Worm (Caenorhabditis elegans) whole organism, L4 larva: ENCODE data around the gene C46G7.2.
A peak's percentile ranks its signal among the peaks of the same experiment; 100 is the strongest.

Source experiments
- D1046.2 ChIP-seq: fragments of 200-800 bp; sonication (Bioruptor generic); IDR thresholded peaks from 2 replicates; pipeline ENCODE4 v1.3.6; 2022; ENCODE audit warnings: missing genetic modification characterization, missing compliant biosample characterization
- F10B5.3 ChIP-seq: sonication (generic microtip); optimal IDR thresholded peaks from 2 replicates; lab custom pipeline; 2016; ENCODE audit warnings: mild to moderate bottlenecking, missing genetic modification characterization, missing compliant biosample characterization
- T20F7.1 ChIP-seq: fragments of 200-800 bp; sonication (Bioruptor generic); optimal IDR thresholded peaks from 2 replicates; lab custom pipeline; 2018; ENCODE audit warnings: mild to moderate bottlenecking, missing genetic modification characterization, missing compliant biosample characterization
- Y105C5A.15 ChIP-seq: fragments of 200-800 bp; sonication (Bioruptor generic); IDR thresholded peaks from 2 replicates; pipeline ENCODE4 v1.3.6; 2022; ENCODE audit warnings: missing genetic modification characterization, missing compliant biosample characterization
- Y5F2A.4 ChIP-seq: fragments of 200-800 bp; sonication (Bioruptor generic); optimal IDR thresholded peaks from 2 replicates; lab custom pipeline; 2018; ENCODE audit warnings: mild to moderate bottlenecking, missing genetic modification characterization, missing compliant biosample characterization
- ama-1 ChIP-seq: fragments of 150-350 bp; optimal IDR thresholded peaks from 2 replicates; lab custom pipeline; 2014; ENCODE audit warnings: inconsistent platforms, mixed read lengths
- arid-1 ChIP-seq: fragments of 200-800 bp; sonication (Bioruptor generic); conservative IDR thresholded peaks from 2 replicates; pipeline ENCODE4 v1.3.6; 2022; ENCODE audit warnings: missing genetic modification reagents, missing genetic modification characterization, missing compliant biosample characterization
- attf-4 ChIP-seq: sonication (generic microtip); optimal IDR thresholded peaks from 3 replicates; lab custom pipeline; 2017; ENCODE audit warnings: missing biosample characterization, missing genetic modification characterization
- ceh-32 ChIP-seq: sonication (generic microtip); optimal IDR thresholded peaks from 2 replicates; lab custom pipeline; 2016; ENCODE audit warnings: mild to moderate bottlenecking, missing genetic modification characterization, missing compliant biosample characterization; ENCODE audit not compliant: poor library complexity
- ceh-62 ChIP-seq: sonication (generic microtip); optimal IDR thresholded peaks from 2 replicates; lab custom pipeline; 2017; ENCODE audit warnings: missing biosample characterization, missing genetic modification characterization
- daf-12 ChIP-seq: fragments of 150-350 bp; optimal IDR thresholded peaks from 2 replicates; lab custom pipeline; 2014; ENCODE audit warnings: missing biosample characterization, missing genetic modification reagents, missing genetic modification characterization
- daf-16 ChIP-seq, 3 experiments: sonication (generic microtip); optimal IDR thresholded peaks; 2 replicates each; lab custom pipeline; 2016 to 2017; ENCODE audit warnings: missing genetic modification characterization in 3 of 3, missing genetic modification reagents in 3 of 3, mild to moderate bottlenecking in 2 of 3, missing compliant biosample characterization in 2 of 3, missing biosample characterization in 1 of 3, moderate library complexity in 1 of 3
- daf-19 ChIP-seq: fragments of 200-800 bp; sonication (Bioruptor generic); conservative IDR thresholded peaks from 2 replicates; pipeline ENCODE4 v1.3.6; 2022; ENCODE audit warnings: missing genetic modification characterization, missing compliant biosample characterization
- dpl-1 ChIP-seq: fragments of 150-350 bp; optimal IDR thresholded peaks from 2 replicates; lab custom pipeline; 2014; ENCODE audit warnings: missing biosample characterization, missing genetic modification reagents, missing genetic modification characterization
- egl-27 ChIP-seq: sonication (generic microtip); optimal IDR thresholded peaks from 3 replicates; lab custom pipeline; 2017; ENCODE audit warnings: missing biosample characterization, missing genetic modification reagents, missing genetic modification characterization
- hif-1 ChIP-seq, 2 experiments: sonication (generic microtip); optimal IDR thresholded peaks; 2 replicates each; lab custom pipeline; 2016 to 2017; ENCODE audit warnings: missing compliant biosample characterization in 2 of 2, missing genetic modification characterization in 2 of 2, missing genetic modification reagents in 2 of 2, missing genotype in 2 of 2, mild to moderate bottlenecking in 1 of 2
- hlh-11 ChIP-seq: fragments of 200-800 bp; sonication (Bioruptor generic); optimal IDR thresholded peaks from 2 replicates; lab custom pipeline; 2018; ENCODE audit warnings: mild to moderate bottlenecking, missing genetic modification characterization, missing compliant biosample characterization
- jun-1 ChIP-seq: fragments of 150-350 bp; optimal IDR thresholded peaks from 2 replicates; lab custom pipeline; 2014; ENCODE audit warnings: missing biosample characterization, missing genetic modification reagents, missing genetic modification characterization
- lin-1 ChIP-seq: fragments of 200-800 bp; sonication (Bioruptor generic); IDR thresholded peaks from 2 replicates; pipeline ENCODE4 v1.3.6; 2022; ENCODE audit warnings: missing genetic modification reagents, missing genetic modification characterization, missing compliant biosample characterization
- lin-39 ChIP-seq: fragments of 150-350 bp; optimal IDR thresholded peaks from 2 replicates; lab custom pipeline; 2014; ENCODE audit warnings: missing biosample characterization, missing genetic modification reagents, missing genetic modification characterization
- mep-1 ChIP-seq: fragments of 150-350 bp; sonication (generic microtip); optimal IDR thresholded peaks from 3 replicates; lab custom pipeline; 2014; ENCODE audit warnings: missing biosample characterization, missing genetic modification characterization
- mes-2 ChIP-seq: sonication (generic microtip); optimal IDR thresholded peaks from 2 replicates; lab custom pipeline; 2016; ENCODE audit warnings: missing genotype, mild to moderate bottlenecking, missing genetic modification characterization, missing compliant biosample characterization; ENCODE audit not compliant: poor library complexity, severe bottlenecking
- mxl-3 ChIP-seq: fragments of 200-800 bp; sonication (Bioruptor generic); optimal IDR thresholded peaks from 2 replicates; lab custom pipeline; 2018; ENCODE audit warnings: mild to moderate bottlenecking, missing genetic modification characterization, missing compliant biosample characterization
- nhr-11 ChIP-seq: fragments of 150-350 bp; optimal IDR thresholded peaks from 2 replicates; lab custom pipeline; 2014; ENCODE audit warnings: missing biosample characterization, missing genetic modification characterization
- nhr-25 ChIP-seq: sonication (generic microtip); optimal IDR thresholded peaks from 2 replicates; lab custom pipeline; 2017; ENCODE audit warnings: missing genetic modification characterization, mild to moderate bottlenecking, missing compliant biosample characterization, antibody characterized with exemption, moderate library complexity, borderline replicate concordance; ENCODE audit not compliant: insufficient read depth
- nhr-28 ChIP-seq: fragments of 150-350 bp; optimal IDR thresholded peaks from 2 replicates; lab custom pipeline; 2014; ENCODE audit warnings: missing biosample characterization, missing genetic modification characterization
- nhr-6 ChIP-seq: fragments of 150-350 bp; optimal IDR thresholded peaks from 2 replicates; lab custom pipeline; 2014; ENCODE audit warnings: missing biosample characterization, missing genetic modification characterization
- nhr-76 ChIP-seq: fragments of 150-350 bp; optimal IDR thresholded peaks from 2 replicates; lab custom pipeline; 2014; ENCODE audit warnings: missing biosample characterization, missing genetic modification characterization
- nhr-77 ChIP-seq: fragments of 150-350 bp; optimal IDR thresholded peaks from 2 replicates; lab custom pipeline; 2014; ENCODE audit warnings: missing biosample characterization, missing genetic modification characterization
- pha-4 ChIP-seq, 2 experiments: fragments of 150-350 bp in 1 of 2; fragments of 200-800 bp in 1 of 2; sonication (Bioruptor generic) in 1 of 2; IDR thresholded peaks in 1 of 2; optimal IDR thresholded peaks in 1 of 2; 2 replicates each; pipeline versions ENCODE4 v1.3.6 to Lab custom; 2014 to 2022; ENCODE audit warnings: missing genetic modification characterization in 2 of 2, missing genetic modification reagents in 2 of 2, missing biosample characterization in 1 of 2, missing compliant biosample characterization in 1 of 2
- pqm-1 ChIP-seq: sonication (generic microtip); optimal IDR thresholded peaks from 2 replicates; lab custom pipeline; 2017; ENCODE audit warnings: missing biosample characterization, missing genetic modification characterization
- rbr-2 ChIP-seq: sonication (generic microtip); optimal IDR thresholded peaks from 2 replicates; lab custom pipeline; 2016; ENCODE audit warnings: missing genotype, missing genetic modification characterization, missing compliant biosample characterization
- sdz-12 ChIP-seq: fragments of 200-800 bp; sonication (Bioruptor generic); optimal IDR thresholded peaks from 2 replicates; lab custom pipeline; 2018; ENCODE audit warnings: mild to moderate bottlenecking, missing genetic modification characterization, missing compliant biosample characterization
- snpc-1.2 ChIP-seq: fragments of 200-800 bp; sonication (Bioruptor generic); IDR thresholded peaks from 2 replicates; pipeline ENCODE4 v1.3.6; 2022; ENCODE audit warnings: missing genetic modification reagents, missing genetic modification characterization, missing compliant biosample characterization
- snpc-4 ChIP-seq: fragments of 150-350 bp; optimal IDR thresholded peaks from 2 replicates; lab custom pipeline; 2014; ENCODE audit warnings: missing biosample characterization, missing genetic modification characterization
- unc-130 ChIP-seq: sonication (generic microtip); optimal IDR thresholded peaks from 2 replicates; lab custom pipeline; 2016; ENCODE audit warnings: missing genetic modification reagents, missing genetic modification characterization, missing compliant biosample characterization
- unc-62 ChIP-seq, 3 experiments: fragments of 150-350 bp in 1 of 3; sonication (generic microtip); optimal IDR thresholded peaks in 2 of 3; peaks in 1 of 3; 1 replicate in 1 of 3; 2 replicates in 2 of 3; lab custom pipeline; 2014 to 2017; ENCODE audit warnings: missing biosample characterization in 3 of 3, missing genetic modification characterization in 3 of 3, missing genetic modification reagents in 3 of 3, missing genotype in 1 of 3
- vab-7 ChIP-seq: fragments of 200-800 bp; sonication (Bioruptor generic); IDR thresholded peaks from 2 replicates; pipeline ENCODE4 v1.3.6; 2022; ENCODE audit warnings: missing genetic modification reagents, missing genetic modification characterization, missing compliant biosample characterization
- zfp-2 ChIP-seq: sonication (generic microtip); optimal IDR thresholded peaks from 2 replicates; lab custom pipeline; 2016; ENCODE audit warnings: mild to moderate bottlenecking, missing genetic modification characterization, missing compliant biosample characterization
- zfp-3 ChIP-seq: fragments of 200-800 bp; sonication (Bioruptor generic); conservative IDR thresholded peaks from 2 replicates; pipeline ENCODE4 v1.3.6; 2022; ENCODE audit warnings: missing genetic modification reagents, missing genetic modification characterization, missing compliant biosample characterization
- zip-2 ChIP-seq: fragments of 150-350 bp; optimal IDR thresholded peaks from 2 replicates; lab custom pipeline; 2014; ENCODE audit warnings: missing biosample characterization, missing genetic modification characterization
- ztf-11 ChIP-seq: fragments of 150-350 bp; optimal IDR thresholded peaks from 2 replicates; lab custom pipeline; 2014; ENCODE audit warnings: missing biosample characterization, missing genetic modification characterization
- ztf-7 ChIP-seq: fragments of 150-350 bp; optimal IDR thresholded peaks from 2 replicates; lab custom pipeline; 2014; ENCODE audit warnings: missing biosample characterization, missing genetic modification characterization

C46G7.2 gene

ce11 chrIV:5967035-5967499 is 47.9 kb upstream of the C46G7.2 start (continued):
- TF ChIP-seq zfp-3 (GFP tag; lab: Robert Waterston, UW): no peak; the same call in 1 of the 2 replicates
- peak; percentile 47 for TF ChIP-seq F10B5.3 (tag; lab: Kevin White, UChicago)
- peak; percentile 95 for TF ChIP-seq arid-1 (GFP tag; lab: Robert Waterston, UW)
- TF ChIP-seq jun-1 (tag; lab: Kevin White, UChicago): peak; percentile 47
- TF ChIP-seq nhr-11: peak; percentile 79
- TF ChIP-seq nhr-76: peak; percentile 18
- no peak for TF ChIP-seq ztf-11
- peak; percentile 75 for TF ChIP-seq Y5F2A.4 (GFP tag; lab: Kevin White, UChicago)
- TF ChIP-seq unc-62 (GFP tag; optimal IDR thresholded peaks at IDR 0.05 in 1 of 2; lab: Kevin White, UChicago): no peak
- TF ChIP-seq unc-62 (tag; optimal IDR thresholded peaks at IDR 0.05; lab: Kevin White, UChicago): no peak
- TF ChIP-seq Y105C5A.15 (GFP tag; lab: Robert Waterston, UW): peak; percentile 74; the same call in 1 of the 2 replicates
- peak; percentile 89 for TF ChIP-seq hlh-11 (tag; lab: Kevin White, UChicago)
- TF ChIP-seq nhr-25 (tag; lab: Kevin White, UChicago): peak; percentile 92

- TF ChIP-seq unc-62 (GFP tag; optimal IDR thresholded peaks at IDR 0.05 in 1 of 2; lab: Kevin White, UChicago): peak in 1 of 2 experiments; percentile 62
- no peak for TF ChIP-seq unc-62 (tag; optimal IDR thresholded peaks at IDR 0.05; lab: Kevin White, UChicago)
- no peak for TF ChIP-seq pqm-1 (tag; lab: Kevin White, UChicago)
- TF ChIP-seq Y105C5A.15 (GFP tag; lab: Robert Waterston, UW): no peak
- TF ChIP-seq nhr-6 (tag; lab: Kevin White, UChicago): no peak
- TF ChIP-seq mes-2 (tag; lab: Kevin White, UChicago): no peak
- no peak for TF ChIP-seq daf-19 (GFP tag; lab: Robert Waterston, UW)
- no peak for TF ChIP-seq rbr-2 (tag; lab: Kevin White, UChicago)
These were observed 44.5 kb upstream of the C46G7.2 start for ce11 chrIV:5970526-5970925.

ce11 chrIV:5973947-5974495 is 41.0 kb upstream of the C46G7.2 start:
- TF ChIP-seq D1046.2: no peak
- TF ChIP-seq mep-1 (tag; lab: Kevin White, UChicago): peak; percentile 60
- TF ChIP-seq attf-4 (tag; lab: Kevin White, UChicago): no peak
- TF ChIP-seq nhr-28 (tag; lab: Kevin White, UChicago): no peak
- TF ChIP-seq pha-4 (GFP tag; IDR thresholded peaks at IDR 0.05; lab: Robert Waterston, UW): no peak
- no peak for TF ChIP-seq pha-4 (tag; optimal IDR thresholded peaks at IDR 0.05; lab: Kevin White, UChicago)
- TF ChIP-seq mxl-3 (GFP tag; lab: Kevin White, UChicago): peak; percentile 16
- TF ChIP-seq vab-7 (GFP tag; lab: Robert Waterston, UW): 0 out of 2 replicates have a peak, but pooled peaks have one; percentile 32
- no peak for TF ChIP-seq T20F7.1 (GFP tag; lab: Kevin White, UChicago)
- no peak for TF ChIP-seq snpc-4 (tag; lab: Kevin White, UChicago)
- TF ChIP-seq pqm-1 (tag; lab: Kevin White, UChicago): no peak
- peak; percentile 40 for TF ChIP-seq lin-39 (tag; lab: Kevin White, UChicago)
- no peak for TF ChIP-seq Y5F2A.4 (GFP tag; lab: Kevin White, UChicago)
- no peak for TF ChIP-seq ceh-62
- no peak for TF ChIP-seq ztf-7 (tag; lab: Kevin White, UChicago)
- TF ChIP-seq ztf-11: no peak
- no peak for TF ChIP-seq ama-1 (lab: Kevin White, UChicago)
- no peak for TF ChIP-seq Y105C5A.15 (GFP tag; lab: Robert Waterston, UW)
- no peak for TF ChIP-seq nhr-6 (tag; lab: Kevin White, UChicago)
- TF ChIP-seq egl-27: no peak
- no peak for TF ChIP-seq dpl-1
- TF ChIP-seq daf-16 (GFP tag; optimal IDR thresholded peaks at IDR 0.05; lab: Kevin White, UChicago): peak in 1 of 2 experiments; percentile 50
- TF ChIP-seq daf-16 (tag; optimal IDR thresholded peaks at IDR 0.05; lab: Kevin White, UChicago): no peak
- TF ChIP-seq nhr-77 (tag; lab: Kevin White, UChicago): no peak
- peak; percentile 18; the same call in 1 of the 2 replicates for TF ChIP-seq snpc-1.2 (GFP tag; lab: Robert Waterston, UW)
- TF ChIP-seq hlh-11 (tag; lab: Kevin White, UChicago): peak; percentile 34
- no peak for TF ChIP-seq hif-1 (tag; optimal IDR thresholded peaks at IDR 0.05; lab: Kevin White, UChicago)
- TF ChIP-seq zfp-2 (tag; lab: Kevin White, UChicago): no peak
- TF ChIP-seq sdz-12 (GFP tag; lab: Kevin White, UChicago): no peak
- no peak for TF ChIP-seq ceh-32 (tag; lab: Kevin White, UChicago)
- TF ChIP-seq zip-2 (tag; lab: Kevin White, UChicago): no peak
- TF ChIP-seq unc-130 (GFP tag; lab: Kevin White, UChicago): no peak
- TF ChIP-seq lin-1: no peak
- TF ChIP-seq unc-62 (GFP tag; optimal IDR thresholded peaks at IDR 0.05 in 1 of 2; lab: Kevin White, UChicago): peak in 1 of 2 experiments; percentile 94
- no peak for TF ChIP-seq unc-62 (tag; optimal IDR thresholded peaks at IDR 0.05; lab: Kevin White, UChicago)
- TF ChIP-seq daf-12 (tag; lab: Kevin White, UChicago): no peak
